Worm (Caenorhabditis elegans): ENCODE measurements around the gene F07F6.4.

F07F6.4 gene

ce11 chrII:5412467-5412866 lies 16.9 kb downstream of the F07F6.4 start, which contains the start of the genes EEED8.13 and EEED8.18:
EEED8.13 (minus strand) TSS chrII:5412567.
EEED8.18 (minus strand) TSS chrII:5412610.
- TF ChIP-seq pat-9 (tag; optimal IDR thresholded peaks at IDR 0.05), result no peak
- no peak for TF ChIP-seq Y22D7AL.16 (tag; optimal IDR thresholded peaks at IDR 0.05)
- TF ChIP-seq dmd-4 (tag; optimal IDR thresholded peaks at IDR 0.05; ENCODE audit: borderline replicate concordance), result no peak
- TF ChIP-seq hlh-8 (tag; optimal IDR thresholded peaks at IDR 0.05), result no peak
- TF ChIP-seq npax-4 (tag; optimal IDR thresholded peaks at IDR 0.05), result no peak
- no peak for TF ChIP-seq tbx-7 (tag; optimal IDR thresholded peaks at IDR 0.05)
- no peak for TF ChIP-seq rnt-1 (tag; optimal IDR thresholded peaks at IDR 0.05)
- TF ChIP-seq elt-2 (tag; optimal IDR thresholded peaks at IDR 0.05), result no peak
- TF ChIP-seq pax-1 (tag; optimal IDR thresholded peaks at IDR 0.05), result no peak
- no peak for TF ChIP-seq pros-1 (tag; optimal IDR thresholded peaks at IDR 0.05)
- TF ChIP-seq ceh-9 (tag; optimal IDR thresholded peaks at IDR 0.05), result no peak
- TF ChIP-seq fax-1 (tag; optimal IDR thresholded peaks at IDR 0.05), result no peak

ce11 chrII:5408924-5409323 lies 20.4 kb downstream of the F07F6.4 start, which contains the start of the genes EEED8.12 and EEED8.4:
EEED8.12 (minus strand) TSS chrII:5409024.
EEED8.4 (plus strand) TSS chrII:5409319.
- TF ChIP-seq sox-4 (tag; optimal IDR thresholded peaks at IDR 0.05), result no peak
- no peak for TF ChIP-seq lim-6 (tag; optimal IDR thresholded peaks at IDR 0.05)
- no peak for TF ChIP-seq ceh-48 (tag; optimal IDR thresholded peaks at IDR 0.05)

ce11 chrII:5407548-5407947 lies 21.8 kb downstream of the F07F6.4 start, which contains the start of gene clec-141:
clec-141 (minus strand) TSS chrII:5407648.
- TF ChIP-seq hlh-6 (tag; optimal IDR thresholded peaks at IDR 0.05), result no peak
- TF ChIP-seq ceh-45 (GFP tag; IDR thresholded peaks at IDR 0.05), result no peak
- no peak for TF ChIP-seq ceh-6 (GFP tag; optimal IDR thresholded peaks at IDR 0.05)
- TF ChIP-seq ceh-19 (GFP tag; optimal IDR thresholded peaks at IDR 0.05), result no peak

ce11 chrII:5399201-5399600 lies 30.2 kb downstream of the F07F6.4 start, which contains the start of gene mog-5:
mog-5 (plus strand) TSS chrII:5399538.
- TF ChIP-seq K02D7.2 (tag; optimal IDR thresholded peaks at IDR 0.05) (no peak), hlh-8 (tag; optimal IDR thresholded peaks at IDR 0.05) (peak; percentile 27), ceh-9 (tag; optimal IDR thresholded peaks at IDR 0.05) (no peak), fax-1 (tag; optimal IDR thresholded peaks at IDR 0.05) (peak; percentile 14), tbx-2 (tag; optimal IDR thresholded peaks at IDR 0.05) (peak; percentile 50), nhr-232 (tag; optimal IDR thresholded peaks at IDR 0.05) (peak; percentile 50), ceh-31 (tag; optimal IDR thresholded peaks at IDR 0.05) (peak; percentile 11), nfya-1 (tag; optimal IDR thresholded peaks at IDR 0.05) (peak; percentile 32), ceh-45 (GFP tag; IDR thresholded peaks at IDR 0.05) (no peak), pha-2 (tag; optimal IDR thresholded peaks at IDR 0.05) (peak; percentile 32), lin-11 (tag; optimal IDR thresholded peaks at IDR 0.05) (peak; percentile 36), dmd-4 (tag; optimal IDR thresholded peaks at IDR 0.05; ENCODE audit: borderline replicate concordance) (no peak), zip-5 (tag; optimal IDR thresholded peaks at IDR 0.05) (peak; percentile 13), unc-42 (tag; optimal IDR thresholded peaks at IDR 0.05) (peak; percentile 65), pat-9 (tag; optimal IDR thresholded peaks at IDR 0.05) (peak; percentile 30), pag-3 (tag; optimal IDR thresholded peaks at IDR 0.05; ENCODE audit: borderline replicate concordance) (no peak), tbx-7 (tag; optimal IDR thresholded peaks at IDR 0.05) (no peak), sox-4 (tag; optimal IDR thresholded peaks at IDR 0.05) (peak; percentile 55), ttx-3 (tag; optimal IDR thresholded peaks at IDR 0.05) (peak; percentile 69), che-1 (tag; optimal IDR thresholded peaks at IDR 0.05) (peak; percentile 21), C38D4.7 (GFP tag; optimal IDR thresholded peaks at IDR 0.05) (peak; percentile 38), F13H6.1 (tag; optimal IDR thresholded peaks at IDR 0.05) (peak; percentile 31), ceh-2 (tag; optimal IDR thresholded peaks at IDR 0.05) (peak; percentile 5), ceh-14 (tag; optimal IDR thresholded peaks at IDR 0.05) (peak; percentile 43), K09A11.1 (tag; optimal IDR thresholded peaks at IDR 0.05; ENCODE audit: insufficient read depth) (peak; percentile 82), ztf-16 (tag; optimal IDR thresholded peaks at IDR 0.05) (peak; percentile 30), unc-86 (tag; optimal IDR thresholded peaks at IDR 0.05) (peak; percentile 26), odd-2 (tag; optimal IDR thresholded peaks at IDR 0.05) (peak; percentile 64), ref-2 (tag; optimal IDR thresholded peaks at IDR 0.05) (peak; percentile 26)

Data from whole organism, late embryonic.